Worm (Caenorhabditis elegans): ENCODE data around the gene iff-1.

iff-1 gene

ce11 chrIII:9731313-9731912, 15.6 kb downstream of the iff-1 start:
- TF ChIP-seq elt-3 (tag; optimal IDR thresholded peaks at IDR 0.05) (no peak), pha-4 (tag; optimal IDR thresholded peaks at IDR 0.05) (no peak), zip-8 (tag; optimal IDR thresholded peaks at IDR 0.05) (no peak), unc-62 (GFP tag; optimal IDR thresholded peaks at IDR 0.05) (peak; percentile 69), bed-3 (GFP tag; optimal IDR thresholded peaks at IDR 0.05) (no peak), hlh-1 (tag; optimal IDR thresholded peaks at IDR 0.05) (peak; percentile 2), unc-39 (tag; optimal IDR thresholded peaks at IDR 0.05) (no peak)

- TF ChIP-seq hlh-1 (tag; optimal IDR thresholded peaks at IDR 0.05) (no peak), unc-120 (tag; optimal IDR thresholded peaks at IDR 0.05; ENCODE audit: poor library complexity, severe bottlenecking) (no peak), nhr-2 (tag; optimal IDR thresholded peaks at IDR 0.05) (no peak), mab-5 (tag; optimal IDR thresholded peaks at IDR 0.05) (no peak), mls-2 (tag; optimal IDR thresholded peaks at IDR 0.05) (no peak), nhr-28 (tag; optimal IDR thresholded peaks at IDR 0.05) (no peak), ceh-83 (GFP tag; optimal IDR thresholded peaks at IDR 0.05) (no peak), cnd-1 (tag; optimal IDR thresholded peaks at IDR 0.05) (no peak), lin-13 (tag; optimal IDR thresholded peaks at IDR 0.05) (no peak), tbx-8 (GFP tag; optimal IDR thresholded peaks at IDR 0.05) (no peak), ces-1 (GFP tag; optimal IDR thresholded peaks at IDR 0.05) (no peak), flh-1 (GFP tag; optimal IDR thresholded peaks at IDR 0.05) (no peak), sem-2 (GFP tag; optimal IDR thresholded peaks at IDR 0.05) (no peak), ceh-39 (tag; optimal IDR thresholded peaks at IDR 0.05) (no peak), snpc-4 (tag; optimal IDR thresholded peaks at IDR 0.05) (no peak)
Observed at ce11 chrIII:9730407-9730806, 16.6 kb downstream of the iff-1 start.

DNA sequence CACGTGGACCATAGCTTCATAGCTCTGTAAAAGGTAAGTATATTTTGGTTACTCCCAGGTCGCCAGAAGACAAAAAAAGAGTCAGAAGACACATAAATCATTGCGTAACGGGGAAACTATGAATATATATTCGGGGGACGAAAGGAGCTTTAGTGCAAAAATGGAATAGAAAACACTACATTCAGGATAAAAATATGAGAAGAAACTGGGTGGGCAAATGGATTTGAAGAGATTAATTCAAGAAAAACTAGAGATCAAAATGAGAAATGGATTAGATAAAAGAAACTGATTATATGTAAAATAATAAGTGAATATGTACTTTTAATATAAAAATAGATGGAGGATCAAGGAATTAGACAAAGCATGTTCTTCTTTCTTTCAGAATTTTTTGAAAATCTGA, 19.6 kb downstream of the iff-1 start, which contains the start of gene C07A9.12:
C07A9.12 (minus strand) TSS at position 101 of the 400 bp plus-strand sequence.
- TF ChIP-seq mls-2 (tag; optimal IDR thresholded peaks at IDR 0.05) (no peak), ces-1 (GFP tag; optimal IDR thresholded peaks at IDR 0.05) (no peak), nhr-237 (tag; optimal IDR thresholded peaks at IDR 0.05) (no peak), zip-8 (tag; optimal IDR thresholded peaks at IDR 0.05) (no peak), flh-1 (GFP tag; optimal IDR thresholded peaks at IDR 0.05) (no peak), ztf-11 (tag; optimal IDR thresholded peaks at IDR 0.05) (no peak), unc-120 (tag; optimal IDR thresholded peaks at IDR 0.05; ENCODE audit: poor library complexity, severe bottlenecking) (no peak), unc-62 (GFP tag; optimal IDR thresholded peaks at IDR 0.05) (no peak), pha-4 (tag; optimal IDR thresholded peaks at IDR 0.05) (no peak), ceh-43 (GFP tag; optimal IDR thresholded peaks at IDR 0.05) (no peak), nhr-2 (tag; optimal IDR thresholded peaks at IDR 0.05) (no peak), tbx-8 (GFP tag; optimal IDR thresholded peaks at IDR 0.05) (no peak), bed-3 (GFP tag; optimal IDR thresholded peaks at IDR 0.05) (no peak), lsy-2 (tag; optimal IDR thresholded peaks at IDR 0.05) (no peak)

ce11 chrIII:9725114-9725513, 21.9 kb downstream of the iff-1 start, which contains the start of gene clec-162:
Gene clec-162 (minus strand): TSS chrIII:9725214.
- TF ChIP-seq ham-2 (GFP tag; optimal IDR thresholded peaks at IDR 0.05) = no peak
- TF ChIP-seq lin-32 (GFP tag; optimal IDR thresholded peaks at IDR 0.05) = no peak
- TF ChIP-seq cnd-1 (tag; optimal IDR thresholded peaks at IDR 0.05) = no peak
- no peak for TF ChIP-seq sem-2 (GFP tag; optimal IDR thresholded peaks at IDR 0.05)
- TF ChIP-seq nhr-12 (tag; optimal IDR thresholded peaks at IDR 0.05) = no peak

- TF ChIP-seq M03D4.4 (tag; optimal IDR thresholded peaks at IDR 0.05) (no peak), blmp-1 (tag; optimal IDR thresholded peaks at IDR 0.05) (no peak), sptf-1 (tag; optimal IDR thresholded peaks at IDR 0.05) (no peak), nhr-237 (tag; optimal IDR thresholded peaks at IDR 0.05) (no peak), tbx-8 (GFP tag; optimal IDR thresholded peaks at IDR 0.05) (no peak), lin-32 (GFP tag; optimal IDR thresholded peaks at IDR 0.05) (no peak), bed-3 (GFP tag; optimal IDR thresholded peaks at IDR 0.05) (no peak), mep-1 (tag; optimal IDR thresholded peaks at IDR 0.05) (no peak), lsy-2 (tag; optimal IDR thresholded peaks at IDR 0.05) (no peak), mab-5 (tag; optimal IDR thresholded peaks at IDR 0.05) (no peak), cnd-1 (tag; optimal IDR thresholded peaks at IDR 0.05) (no peak), drap-1 (GFP tag; optimal IDR thresholded peaks at IDR 0.05) (no peak), ceh-39 (tag; optimal IDR thresholded peaks at IDR 0.05) (no peak), elt-1 (tag; optimal IDR thresholded peaks at IDR 0.05; ENCODE audit: borderline replicate concordance, insufficient read depth) (no peak)
Observed at ce11 chrIII:9721991-9722390, 25.0 kb downstream of the iff-1 start.

Data from whole organism, mixed stage, embryonic.